Worm (Caenorhabditis elegans) whole organism, mixed stage, embryonic: ENCODE results near the gene EGAP1.5.

Source experiments
- blmp-1 ChIP-seq: fragments of 150-350 bp; optimal IDR thresholded peaks from 2 replicates; lab custom pipeline; 2014; ENCODE audit warnings: missing biosample characterization, missing genetic modification characterization
- ceh-43 ChIP-seq: fragments of 200-800 bp; sonication (Bioruptor generic); optimal IDR thresholded peaks from 2 replicates; lab custom pipeline; 2018; ENCODE audit warnings: mild to moderate bottlenecking, missing genetic modification characterization, moderate library complexity, missing compliant biosample characterization
- ceh-83 ChIP-seq: fragments of 200-800 bp; sonication (Bioruptor generic); optimal IDR thresholded peaks from 2 replicates; lab custom pipeline; 2018; ENCODE audit warnings: mild to moderate bottlenecking, missing genetic modification characterization, missing compliant biosample characterization
- elt-3 ChIP-seq: fragments of 150-350 bp; optimal IDR thresholded peaks from 2 replicates; lab custom pipeline; 2014; ENCODE audit warnings: missing biosample characterization, missing genetic modification characterization
- ham-2 ChIP-seq: fragments of 200-800 bp; sonication (Bioruptor generic); optimal IDR thresholded peaks from 2 replicates; lab custom pipeline; 2018; ENCODE audit warnings: mild to moderate bottlenecking, missing genetic modification characterization, missing compliant biosample characterization
- hlh-1 ChIP-seq: fragments of 150-350 bp; optimal IDR thresholded peaks from 2 replicates; lab custom pipeline; 2014; ENCODE audit warnings: missing biosample characterization, missing genetic modification reagents, missing genetic modification characterization
- lin-13 ChIP-seq: fragments of 150-350 bp; optimal IDR thresholded peaks from 2 replicates; lab custom pipeline; 2014; ENCODE audit warnings: missing biosample characterization, missing genetic modification characterization
- nhr-12 ChIP-seq: fragments of 150-350 bp; optimal IDR thresholded peaks from 2 replicates; lab custom pipeline; 2014; ENCODE audit warnings: missing biosample characterization, missing genetic modification characterization
- nhr-2 ChIP-seq: fragments of 150-350 bp; optimal IDR thresholded peaks from 2 replicates; lab custom pipeline; 2014; ENCODE audit warnings: missing biosample characterization, missing genetic modification characterization
- nhr-237 ChIP-seq: fragments of 150-350 bp; optimal IDR thresholded peaks from 2 replicates; lab custom pipeline; 2014; ENCODE audit warnings: missing biosample characterization, missing genetic modification characterization
- nhr-28 ChIP-seq: fragments of 150-350 bp; optimal IDR thresholded peaks from 2 replicates; lab custom pipeline; 2014; ENCODE audit warnings: missing biosample characterization, missing genetic modification characterization
- nhr-76 ChIP-seq: sonication (generic microtip); optimal IDR thresholded peaks from 2 replicates; lab custom pipeline; 2017; ENCODE audit warnings: missing biosample characterization, missing genetic modification characterization
- unc-62 ChIP-seq: fragments of 150-350 bp; optimal IDR thresholded peaks from 2 replicates; lab custom pipeline; 2014; ENCODE audit warnings: missing biosample characterization, missing genetic modification reagents, missing genetic modification characterization
- ztf-11 ChIP-seq: fragments of 150-350 bp; optimal IDR thresholded peaks from 2 replicates; lab custom pipeline; 2014; ENCODE audit warnings: missing biosample characterization, missing genetic modification characterization

DNA sequence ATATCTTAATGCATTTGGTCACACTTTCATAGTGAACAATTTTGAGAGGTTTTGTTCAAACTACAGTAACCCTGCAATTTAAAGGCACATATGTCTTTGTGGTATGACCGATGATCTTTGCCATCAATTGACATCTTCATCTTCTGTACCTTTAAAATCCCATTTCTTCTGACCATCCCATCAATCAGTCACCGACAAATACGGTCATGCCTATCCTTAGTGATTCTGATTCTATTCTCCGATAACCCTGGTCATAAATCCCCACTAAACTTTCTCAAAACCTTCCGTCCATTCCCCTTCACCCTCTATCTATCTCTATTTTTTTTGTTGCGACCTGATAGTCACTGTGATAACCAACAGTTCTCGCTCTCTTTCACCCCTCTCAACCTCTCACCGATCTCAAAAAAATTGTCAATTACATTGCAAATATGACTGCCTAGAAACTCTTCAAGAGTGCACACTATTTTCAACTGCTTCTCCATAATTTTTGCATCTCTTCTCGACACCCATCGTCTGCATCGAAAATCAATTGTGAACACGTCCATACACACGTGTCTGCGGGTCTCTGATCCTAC lies 32.6 kb downstream of the EGAP1.5 start:
- TF ChIP-seq ham-2 (no peak), nhr-2 (no peak), blmp-1 (tag; lab: Kevin White, UChicago) (no peak), nhr-12 (tag; lab: Kevin White, UChicago) (no peak), ztf-11 (tag; lab: Kevin White, UChicago) (no peak), unc-62 (GFP tag; lab: Kevin White, UChicago) (no peak), ceh-43 (GFP tag; lab: Kevin White, UChicago) (no peak), nhr-237 (tag; lab: Kevin White, UChicago) (no peak), nhr-76 (tag; lab: Kevin White, UChicago) (no peak), ceh-83 (GFP tag; lab: Kevin White, UChicago) (no peak), elt-3 (tag; lab: Kevin White, UChicago) (no peak), hlh-1 (no peak), nhr-28 (no peak), lin-13 (tag; lab: Kevin White, UChicago) (no peak)
